Fruit fly (Drosophila melanogaster) whole organism, embryonic: ENCODE results near the gene Mdr65.

Source experiments
- Aef1 ChIP-seq: fragments of 200-800 bp; sonication (Bioruptor generic); IDR thresholded peaks from 3 replicates; pipeline ENCODE4 v1.3.6; 2022; ENCODE audit warnings: missing biosample characterization, missing genetic modification characterization
- B-H2 ChIP-seq: fragments of 200-800 bp; sonication (Bioruptor generic); optimal IDR thresholded peaks from 2 replicates; lab custom pipeline; 2018; ENCODE audit warnings: missing biosample characterization, mild to moderate bottlenecking, missing genetic modification characterization
- CG10366 ChIP-seq: fragments of 200-800 bp; sonication (Bioruptor generic); IDR thresholded peaks from 2 replicates; pipeline ENCODE4 v1.3.6; 2022; ENCODE audit warnings: missing biosample characterization, missing genetic modification characterization
- CG10431 ChIP-seq: fragments of 200-800 bp; sonication (Bioruptor generic); optimal IDR thresholded peaks from 3 replicates; lab custom pipeline; 2018; ENCODE audit warnings: missing biosample characterization, mild to moderate bottlenecking, missing genetic modification characterization
- CG11695 ChIP-seq: fragments of 200-800 bp; sonication (Bioruptor generic); IDR thresholded peaks from 3 replicates; pipeline ENCODE4 v1.3.6; 2022; ENCODE audit warnings: missing biosample characterization, missing genetic modification characterization
- CG12769 ChIP-seq: fragments of 200-800 bp; sonication (Bioruptor generic); optimal IDR thresholded peaks from 2 replicates; lab custom pipeline; 2019; ENCODE audit warnings: missing biosample characterization, mild to moderate bottlenecking, missing genetic modification characterization, moderate library complexity
- CG13287 ChIP-seq: fragments of 200-800 bp; sonication (Bioruptor generic); IDR thresholded peaks from 2 replicates; pipeline ENCODE4 v1.3.6; 2022; ENCODE audit warnings: missing biosample characterization, missing genetic modification characterization; ENCODE audit not compliant: partially characterized antibody
- CG13296 ChIP-seq: fragments of 200-800 bp; sonication (Bioruptor generic); optimal IDR thresholded peaks from 3 replicates; lab custom pipeline; 2018; ENCODE audit warnings: missing biosample characterization, mild to moderate bottlenecking, missing genetic modification characterization
- CG14014 ChIP-seq: fragments of 200-800 bp; sonication (Bioruptor generic); IDR thresholded peaks from 2 replicates; pipeline ENCODE4 v1.3.6; 2022; ENCODE audit warnings: missing biosample characterization, missing genetic modification characterization
- CG17912 ChIP-seq: fragments of 200-800 bp; sonication (Bioruptor generic); optimal IDR thresholded peaks from 2 replicates; lab custom pipeline; 2018; ENCODE audit warnings: missing biosample characterization, mild to moderate bottlenecking, missing genetic modification characterization
- CG1792 ChIP-seq: fragments of 200-800 bp; sonication (Bioruptor generic); optimal IDR thresholded peaks from 2 replicates; lab custom pipeline; 2016; ENCODE audit warnings: missing biosample characterization, missing genetic modification characterization
- CG2120 ChIP-seq: fragments of 200-800 bp; sonication (Bioruptor generic); optimal IDR thresholded peaks from 3 replicates; lab custom pipeline; 2016; ENCODE audit warnings: missing biosample characterization, missing genetic modification characterization
- CG30431 ChIP-seq: fragments of 200-800 bp; sonication (Bioruptor generic); optimal IDR thresholded peaks from 2 replicates; lab custom pipeline; 2017; ENCODE audit warnings: missing biosample characterization, missing genetic modification characterization
- CG5180 ChIP-seq: fragments of 200-800 bp; sonication (Bioruptor generic); optimal IDR thresholded peaks from 3 replicates; lab custom pipeline; 2017; ENCODE audit warnings: missing biosample characterization, missing genetic modification characterization, mild to moderate bottlenecking, moderate library complexity, missing genetic modification reagents
- CG6654 ChIP-seq: fragments of 200-800 bp; sonication (Bioruptor generic); optimal IDR thresholded peaks from 2 replicates; lab custom pipeline; 2017; ENCODE audit warnings: missing biosample characterization, mild to moderate bottlenecking, missing genetic modification characterization
- CG6813 ChIP-seq: fragments of 200-800 bp; sonication (Bioruptor generic); optimal IDR thresholded peaks from 2 replicates; lab custom pipeline; 2017; ENCODE audit warnings: missing biosample characterization, missing genetic modification characterization, mild to moderate bottlenecking, moderate library complexity, missing genetic modification reagents
- CG7271 ChIP-seq: fragments of 200-800 bp; sonication (Bioruptor generic); optimal IDR thresholded peaks from 2 replicates; lab custom pipeline; 2018; ENCODE audit warnings: missing biosample characterization, mild to moderate bottlenecking, missing genetic modification characterization, moderate library complexity
- CG7786 ChIP-seq: fragments of 200-800 bp; sonication (Bioruptor generic); optimal IDR thresholded peaks from 2 replicates; lab custom pipeline; 2016; ENCODE audit warnings: missing biosample characterization, missing genetic modification characterization
- CG9437 ChIP-seq: fragments of 200-800 bp; sonication (Bioruptor generic); optimal IDR thresholded peaks from 2 replicates; lab custom pipeline; 2018; ENCODE audit warnings: missing biosample characterization, mild to moderate bottlenecking, missing genetic modification characterization
- Dll ChIP-seq: fragments of 200-800 bp; sonication (Bioruptor generic); IDR thresholded peaks from 4 replicates; pipeline ENCODE4 v1.3.6; 2022; ENCODE audit warnings: missing biosample characterization, missing genetic modification characterization; ENCODE audit not compliant: partially characterized antibody
- Drgx ChIP-seq: fragments of 200-800 bp; sonication (Bioruptor generic); IDR thresholded peaks from 2 replicates; pipeline ENCODE4 v1.3.6; 2022; ENCODE audit warnings: missing biosample characterization, missing genetic modification characterization
- E2f2 ChIP-seq: fragments of 200-800 bp; sonication (Bioruptor generic); IDR thresholded peaks from 2 replicates; pipeline ENCODE4 v1.3.6; 2022; ENCODE audit warnings: missing biosample characterization, missing genetic modification characterization
- ERR ChIP-seq: fragments of 200-800 bp; sonication (Bioruptor generic); optimal IDR thresholded peaks from 2 replicates; lab custom pipeline; 2016; ENCODE audit warnings: missing biosample characterization, missing genetic modification characterization
- H15 ChIP-seq: fragments of 200-800 bp; sonication (Bioruptor generic); IDR thresholded peaks from 3 replicates; pipeline ENCODE4 v1.3.6; 2022; ENCODE audit warnings: missing biosample characterization, missing genetic modification characterization
- HLH3B ChIP-seq: fragments of 200-800 bp; sonication (Bioruptor generic); IDR thresholded peaks from 2 replicates; pipeline ENCODE4 v1.3.6; 2022; ENCODE audit warnings: missing biosample characterization, missing genetic modification characterization
- Hmx ChIP-seq: fragments of 200-800 bp; sonication (Bioruptor generic); optimal IDR thresholded peaks from 2 replicates; lab custom pipeline; 2016; ENCODE audit warnings: missing biosample characterization, missing genetic modification characterization
- Optix ChIP-seq: fragments of 200-800 bp; sonication (Bioruptor generic); IDR thresholded peaks from 3 replicates; pipeline ENCODE4 v1.3.6; 2022; ENCODE audit warnings: missing biosample characterization, missing genetic modification characterization
- PHDP ChIP-seq: fragments of 200-800 bp; sonication (Bioruptor generic); optimal IDR thresholded peaks from 3 replicates; lab custom pipeline; 2018; ENCODE audit warnings: missing biosample characterization, mild to moderate bottlenecking, missing genetic modification characterization, moderate library complexity
- abd-A ChIP-seq: fragments of 200-800 bp; sonication (Bioruptor generic); optimal IDR thresholded peaks from 3 replicates; lab custom pipeline; 2019; ENCODE audit warnings: missing biosample characterization, mild to moderate bottlenecking, missing genetic modification characterization, moderate library complexity
- bbx ChIP-seq: fragments of 200-800 bp; sonication (Bioruptor generic); IDR thresholded peaks from 2 replicates; pipeline ENCODE4 v1.3.6; 2022; ENCODE audit warnings: missing biosample characterization, missing genetic modification characterization; ENCODE audit not compliant: partially characterized antibody
- cg ChIP-seq: fragments of 200-800 bp; sonication (Bioruptor generic); optimal IDR thresholded peaks from 3 replicates; lab custom pipeline; 2019; ENCODE audit warnings: missing biosample characterization, mild to moderate bottlenecking, missing genetic modification characterization, moderate library complexity
- ci ChIP-seq: fragments of 200-800 bp; sonication (Bioruptor generic); IDR thresholded peaks from 3 replicates; pipeline ENCODE4 v1.3.6; 2022; ENCODE audit warnings: missing biosample characterization, missing genetic modification characterization
- corto ChIP-seq: fragments of 200-800 bp; sonication (Bioruptor generic); optimal IDR thresholded peaks from 2 replicates; lab custom pipeline; 2016; ENCODE audit warnings: missing biosample characterization, mild to moderate bottlenecking, missing genetic modification characterization, moderate library complexity
- crol ChIP-seq: fragments of 200-800 bp; sonication (Bioruptor generic); IDR thresholded peaks from 2 replicates; pipeline ENCODE4 v1.3.6; 2022; ENCODE audit warnings: missing biosample characterization, missing genetic modification characterization
- emc ChIP-seq: fragments of 200-800 bp; sonication (Bioruptor generic); optimal IDR thresholded peaks from 2 replicates; lab custom pipeline; 2016; ENCODE audit warnings: missing biosample characterization, missing genetic modification characterization
- fd102C ChIP-seq: fragments of 200-800 bp; sonication (Bioruptor generic); optimal IDR thresholded peaks from 2 replicates; lab custom pipeline; 2018; ENCODE audit warnings: missing biosample characterization, mild to moderate bottlenecking, missing genetic modification characterization, moderate library complexity
- fd64A ChIP-seq: fragments of 200-800 bp; sonication (Bioruptor generic); optimal IDR thresholded peaks from 3 replicates; lab custom pipeline; 2018; ENCODE audit warnings: missing biosample characterization, mild to moderate bottlenecking, missing genetic modification characterization
- gce ChIP-seq: fragments of 200-800 bp; sonication (Bioruptor generic); IDR thresholded peaks from 3 replicates; pipeline ENCODE4 v1.3.6; 2022; ENCODE audit warnings: missing biosample characterization, missing genetic modification characterization
- gsb-n ChIP-seq: fragments of 200-800 bp; sonication (Bioruptor generic); optimal IDR thresholded peaks from 3 replicates; lab custom pipeline; 2018; ENCODE audit warnings: missing biosample characterization, mild to moderate bottlenecking, missing genetic modification characterization
- hkb ChIP-seq, 2 experiments: fragments of 200-800 bp in 1 of 2; fragments of >200 bp in 1 of 2; sonication (Bioruptor generic) in 1 of 2; IDR thresholded peaks in 1 of 2; optimal IDR thresholded peaks in 1 of 2; 2 replicates each; pipeline versions ENCODE4 v1.3.6 to Lab custom; 2017 to 2022; ENCODE audit warnings: missing biosample characterization in 1 of 2, missing genetic modification characterization in 1 of 2
- ken ChIP-seq: fragments of 200-800 bp; sonication (Bioruptor generic); IDR thresholded peaks from 3 replicates; pipeline ENCODE4 v1.3.6; 2022; ENCODE audit warnings: missing biosample characterization, missing genetic modification characterization
- mirr ChIP-seq: fragments of 200-800 bp; sonication (Bioruptor generic); optimal IDR thresholded peaks from 3 replicates; lab custom pipeline; 2018; ENCODE audit warnings: missing biosample characterization, mild to moderate bottlenecking, missing genetic modification characterization
- onecut ChIP-seq: fragments of 200-800 bp; sonication (Bioruptor generic); IDR thresholded peaks from 2 replicates; pipeline ENCODE4 v1.3.6; 2022; ENCODE audit warnings: missing biosample characterization, missing genetic modification characterization
- otp ChIP-seq: fragments of 200-800 bp; sonication (Bioruptor generic); IDR thresholded peaks from 3 replicates; pipeline ENCODE4, ENCODE4 v1.3.6; 2022; ENCODE audit warnings: missing biosample characterization, missing genetic modification characterization
- slp2 ChIP-seq: fragments of 200-800 bp; sonication (Bioruptor generic); optimal IDR thresholded peaks from 2 replicates; lab custom pipeline; 2016; ENCODE audit warnings: missing biosample characterization, missing genetic modification characterization
- stwl ChIP-seq: fragments of 200-800 bp; sonication (Bioruptor generic); optimal IDR thresholded peaks from 3 replicates; lab custom pipeline; 2018; ENCODE audit warnings: missing biosample characterization, mild to moderate bottlenecking, missing genetic modification characterization, moderate library complexity
- vvl ChIP-seq: fragments of 200-800 bp; sonication (Bioruptor generic); IDR thresholded peaks from 2 replicates; pipeline ENCODE4 v1.3.6; 2022; ENCODE audit warnings: missing biosample characterization, missing genetic modification characterization
- zen ChIP-seq: fragments of 200-800 bp; sonication (Bioruptor generic); optimal IDR thresholded peaks from 3 replicates; lab custom pipeline; 2018; ENCODE audit warnings: missing biosample characterization, mild to moderate bottlenecking, missing genetic modification characterization, moderate library complexity

The Mdr65 gene

DNA sequence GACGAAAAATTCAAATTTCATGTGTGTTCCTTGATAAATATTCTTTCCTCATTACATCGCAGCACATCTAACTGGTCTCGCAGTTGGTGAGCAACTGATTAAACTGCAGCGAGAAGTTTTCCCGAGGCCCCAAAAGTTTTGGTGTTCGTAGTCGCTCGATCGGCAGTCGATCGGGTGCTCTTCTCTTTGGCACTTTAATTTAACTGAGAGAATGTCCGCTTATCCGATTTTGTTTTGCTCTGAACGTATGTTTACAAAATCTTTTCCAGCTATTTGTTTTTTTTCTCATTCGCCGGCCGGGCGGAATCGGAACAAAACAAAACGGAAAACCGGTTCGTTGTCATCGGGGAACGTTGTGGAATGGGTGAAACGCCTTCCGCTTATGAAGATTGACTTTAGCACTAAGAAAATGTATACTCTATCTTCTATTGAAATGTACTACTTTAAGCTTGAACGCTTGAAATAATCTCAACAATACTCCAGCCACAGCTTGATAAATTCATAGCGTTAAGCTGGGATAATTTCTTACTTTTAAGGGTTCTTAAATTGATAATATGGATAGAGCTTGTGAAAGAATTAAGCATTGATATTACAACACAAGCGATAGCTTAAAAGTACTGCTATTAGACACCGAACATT, 26.9 kb downstream of the Mdr65 start (continued):
- TF ChIP-seq CG7271 (tag; lab: Kevin White, UChicago) (no peak), CG13296 (peak; percentile 47), Drgx (peak; percentile 55), CG6813 (GFP tag; lab: Kevin White, UChicago) (peak; percentile 56), Dll (GFP tag; lab: Robert Waterston, UW) (peak; percentile 57; the same call in 2 of the 4 replicates), otp (GFP tag; lab: Robert Waterston, UW) (peak; percentile 13; the same call in 1 of the 3 replicates), E2f2 (GFP tag; lab: Robert Waterston, UW) (0 out of 2 replicates have a peak, but pooled peaks have one; percentile 41), CG13287 (GFP tag; lab: Robert Waterston, UW) (peak; percentile 68), corto (GFP tag; lab: Kevin White, UChicago) (peak; percentile 1), CG30431 (GFP tag; lab: Kevin White, UChicago) (no peak), CG17912 (GFP tag; lab: Kevin White, UChicago) (peak; percentile 13), PHDP (tag; lab: Kevin White, UChicago) (peak; percentile 43), hkb (optimal IDR thresholded peaks at IDR 0.05; lab: Kevin White, UChicago) (no peak), hkb (GFP tag; IDR thresholded peaks at IDR 0.05; lab: Robert Waterston, UW) (peak; percentile 57; the same call in 1 of the 2 replicates), ken (GFP tag; lab: Robert Waterston, UW) (no peak), CG5180 (GFP tag; lab: Kevin White, UChicago) (peak; percentile 3), onecut (GFP tag; lab: Robert Waterston, UW) (peak; percentile 24; the same call in 1 of the 2 replicates), CG12769 (tag; lab: Kevin White, UChicago) (peak; percentile 21), gce (GFP tag; lab: Robert Waterston, UW) (peak; percentile 64; the same call in 1 of the 3 replicates), CG14014 (GFP tag; lab: Robert Waterston, UW) (no peak), abd-A (tag; lab: Kevin White, UChicago) (no peak), stwl (tag; lab: Kevin White, UChicago) (peak; percentile 3)

- TF ChIP-seq gsb-n (tag; lab: Kevin White, UChicago) (peak; percentile 7), CG9437 (GFP tag; lab: Kevin White, UChicago) (no peak), Hmx (GFP tag; lab: Kevin White, UChicago) (no peak), B-H2 (GFP tag; lab: Kevin White, UChicago) (no peak), H15 (GFP tag; lab: Robert Waterston, UW) (no peak), CG1792 (GFP tag; lab: Kevin White, UChicago) (no peak), bbx (GFP tag; lab: Robert Waterston, UW) (peak; percentile 61), Aef1 (GFP tag; lab: Robert Waterston, UW) (no peak), ci (GFP tag; lab: Robert Waterston, UW) (peak; percentile 49; the same call in 2 of the 3 replicates), cg (GFP tag; lab: Kevin White, UChicago) (no peak), mirr (GFP tag; lab: Kevin White, UChicago) (peak; percentile 2), slp2 (GFP tag; lab: Kevin White, UChicago) (no peak), CG7786 (GFP tag; lab: Kevin White, UChicago) (peak; percentile 4), HLH3B (GFP tag; lab: Robert Waterston, UW) (no peak; the same call in 1 of the 2 replicates), fd102C (peak; percentile 60), ERR (GFP tag; lab: Kevin White, UChicago) (peak; percentile 11), CG2120 (GFP tag; lab: Kevin White, UChicago) (no peak), CG10431 (GFP tag; lab: Kevin White, UChicago) (peak; percentile 41), CG6654 (GFP tag; lab: Kevin White, UChicago) (no peak), Optix (no peak), CG10366 (no peak), zen (tag; lab: Kevin White, UChicago) (no peak), CG11695 (GFP tag; lab: Robert Waterston, UW) (no peak), crol (GFP tag; lab: Robert Waterston, UW) (0 out of 2 replicates have a peak, but pooled peaks have one; percentile 24), emc (no peak), fd64A (GFP tag; lab: Kevin White, UChicago) (peak; percentile 21), vvl (peak; percentile 18; the same call in 1 of the 2 replicates)
Observed at dm6 chr3L:6217806-6218205, 27.7 kb downstream of the Mdr65 start, which contains the start of gene LanA. LanA (minus strand) TSS chr3L:6218022.
